Fruit fly (Drosophila melanogaster): ENCODE measurements around the gene CG43124.

dm6 chr3R:28237797-28238196 is 26.8 kb downstream of the CG43124 start:
- TF ChIP-seq Met (GFP tag; optimal IDR thresholded peaks at IDR 0.05) (no peak), CG6792 (GFP tag; optimal IDR thresholded peaks at IDR 0.05) (no peak), Ets96B (tag; optimal IDR thresholded peaks at IDR 0.05) (no peak)

Measured in whole organism, prepupa.